Worm (Caenorhabditis elegans) whole organism, mixed stage, embryonic: ENCODE measurements around the gene T05A12.3.

Experiments used
- bed-3 ChIP-seq: fragments of 200-800 bp; sonication (Bioruptor generic); optimal IDR thresholded peaks from 3 replicates; lab custom pipeline; 2018; ENCODE audit warnings: mild to moderate bottlenecking, missing genetic modification characterization, moderate library complexity, missing compliant biosample characterization
- ces-1 ChIP-seq: fragments of 150-350 bp; optimal IDR thresholded peaks from 2 replicates; lab custom pipeline; 2014; ENCODE audit warnings: missing biosample characterization, missing genetic modification reagents, missing genetic modification characterization
- elt-1 ChIP-seq: sonication (generic microtip); optimal IDR thresholded peaks from 2 replicates; lab custom pipeline; 2017; ENCODE audit warnings: missing genetic modification characterization, mild to moderate bottlenecking, missing compliant biosample characterization, antibody characterized with exemption, moderate library complexity, borderline replicate concordance; ENCODE audit not compliant: insufficient read depth
- lsy-2 ChIP-seq: fragments of 150-350 bp; optimal IDR thresholded peaks from 2 replicates; lab custom pipeline; 2014; ENCODE audit warnings: missing biosample characterization, missing genetic modification characterization
- nhr-237 ChIP-seq: fragments of 150-350 bp; optimal IDR thresholded peaks from 2 replicates; lab custom pipeline; 2014; ENCODE audit warnings: missing biosample characterization, missing genetic modification characterization
- nhr-28 ChIP-seq: fragments of 150-350 bp; optimal IDR thresholded peaks from 2 replicates; lab custom pipeline; 2014; ENCODE audit warnings: missing biosample characterization, missing genetic modification characterization
- nhr-76 ChIP-seq: sonication (generic microtip); optimal IDR thresholded peaks from 2 replicates; lab custom pipeline; 2017; ENCODE audit warnings: missing biosample characterization, missing genetic modification characterization
- pha-4 ChIP-seq: fragments of 150-350 bp; optimal IDR thresholded peaks from 2 replicates; lab custom pipeline; 2018; ENCODE audit warnings: missing biosample characterization, missing genetic modification reagents, missing genetic modification characterization
- snpc-4 ChIP-seq: fragments of 150-350 bp; optimal IDR thresholded peaks from 2 replicates; lab custom pipeline; 2014; ENCODE audit warnings: missing biosample characterization, missing genetic modification characterization
- sptf-1 ChIP-seq: sonication (generic microtip); optimal IDR thresholded peaks from 2 replicates; lab custom pipeline; 2017; ENCODE audit warnings: mild to moderate bottlenecking, missing genetic modification characterization, moderate library complexity, missing compliant biosample characterization
- unc-39 ChIP-seq: fragments of 150-350 bp; optimal IDR thresholded peaks from 2 replicates; lab custom pipeline; 2014; ENCODE audit warnings: missing biosample characterization, missing genetic modification characterization
- unc-62 ChIP-seq: fragments of 150-350 bp; optimal IDR thresholded peaks from 2 replicates; lab custom pipeline; 2014; ENCODE audit warnings: missing biosample characterization, missing genetic modification reagents, missing genetic modification characterization
- ztf-11 ChIP-seq: fragments of 150-350 bp; optimal IDR thresholded peaks from 2 replicates; lab custom pipeline; 2014; ENCODE audit warnings: missing biosample characterization, missing genetic modification characterization

ce11 chrIV:6836769-6837168 is 50.7 kb downstream of the T05A12.3 start:
- TF ChIP-seq nhr-237 (no peak), elt-1 (no peak), unc-39 (tag; lab: Kevin White, UChicago) (no peak), bed-3 (GFP tag; lab: Kevin White, UChicago) (no peak), pha-4 (no peak), unc-62 (GFP tag; lab: Kevin White, UChicago) (no peak), ztf-11 (tag; lab: Kevin White, UChicago) (no peak), sptf-1 (tag; lab: Kevin White, UChicago) (no peak), lsy-2 (tag; lab: Kevin White, UChicago) (no peak), nhr-76 (tag; lab: Kevin White, UChicago) (no peak), ces-1 (GFP tag; lab: Kevin White, UChicago) (no peak), nhr-28 (no peak), snpc-4 (tag; lab: Kevin White, UChicago) (no peak)
